Fruit fly (Drosophila melanogaster) whole organism, pupa: ENCODE data around the gene CG3061.

Experiments used
- CG10348 ChIP-seq: fragments of 200-800 bp; sonication (Bioruptor generic); IDR thresholded peaks from 2 replicates; pipeline ENCODE4 v1.3.6; 2022; ENCODE audit warnings: missing biosample characterization, missing genetic modification characterization
- CG12605 ChIP-seq: fragments of 200-800 bp; sonication (Bioruptor generic); IDR thresholded peaks from 2 replicates; pipeline ENCODE4 v1.3.6; 2022; ENCODE audit warnings: missing biosample characterization, missing genetic modification characterization
- CG13204 ChIP-seq: fragments of 200-800 bp; sonication (Bioruptor generic); optimal IDR thresholded peaks from 2 replicates; lab custom pipeline; 2018; ENCODE audit warnings: missing biosample characterization, mild to moderate bottlenecking, missing genetic modification characterization, moderate library complexity
- CG14655 ChIP-seq: fragments of 200-800 bp; sonication (Bioruptor generic); optimal IDR thresholded peaks from 3 replicates; lab custom pipeline; 2017; ENCODE audit warnings: mild to moderate bottlenecking, missing biosample characterization, missing genetic modification reagents, missing genetic modification characterization
- CG15710 ChIP-seq: fragments of 200-800 bp; sonication (Bioruptor generic); optimal IDR thresholded peaks from 2 replicates; lab custom pipeline; 2018; ENCODE audit warnings: missing biosample characterization, mild to moderate bottlenecking, missing genetic modification characterization, moderate library complexity
- CG17806 ChIP-seq: fragments of 200-800 bp; sonication (Bioruptor generic); optimal IDR thresholded peaks from 2 replicates; lab custom pipeline; 2018; ENCODE audit warnings: missing biosample characterization, mild to moderate bottlenecking, missing genetic modification characterization, moderate library complexity
- CG32121 ChIP-seq: fragments of 200-800 bp; sonication (Bioruptor generic); IDR thresholded peaks from 2 replicates; pipeline ENCODE4 v1.3.6; 2022; ENCODE audit warnings: missing biosample characterization, missing genetic modification characterization
- CG34367 ChIP-seq: fragments of 200-800 bp; sonication (Bioruptor generic); optimal IDR thresholded peaks from 2 replicates; lab custom pipeline; 2018; ENCODE audit warnings: missing biosample characterization, mild to moderate bottlenecking, missing genetic modification characterization
- CG4496 ChIP-seq: fragments of 200-800 bp; sonication (Bioruptor generic); IDR thresholded peaks from 3 replicates; pipeline ENCODE4 v1.3.6; 2022; ENCODE audit warnings: missing biosample characterization, missing genetic modification characterization
- CG8159 ChIP-seq: fragments of 200-800 bp; sonication (Bioruptor generic); optimal IDR thresholded peaks from 3 replicates; lab custom pipeline; 2018; ENCODE audit warnings: missing biosample characterization, mild to moderate bottlenecking, missing genetic modification characterization, moderate library complexity
- CG8301 ChIP-seq: fragments of 200-800 bp; sonication (Bioruptor generic); optimal IDR thresholded peaks from 2 replicates; lab custom pipeline; 2018; ENCODE audit warnings: missing biosample characterization, mild to moderate bottlenecking, missing genetic modification characterization
- CG9948 ChIP-seq: fragments of 200-800 bp; sonication (Bioruptor generic); optimal IDR thresholded peaks from 2 replicates; lab custom pipeline; 2018; ENCODE audit warnings: missing biosample characterization, mild to moderate bottlenecking, missing genetic modification characterization, moderate library complexity
- D1 ChIP-seq: fragments of 200-800 bp; sonication (Bioruptor generic); optimal IDR thresholded peaks from 2 replicates; lab custom pipeline; 2018; ENCODE audit warnings: missing biosample characterization, mild to moderate bottlenecking, missing genetic modification characterization, moderate library complexity
- EcR ChIP-seq: fragments of 200-800 bp; sonication (Bioruptor generic); optimal IDR thresholded peaks from 3 replicates; lab custom pipeline; 2019; ENCODE audit warnings: missing biosample characterization, missing genetic modification characterization, mild to moderate bottlenecking, moderate library complexity, missing genetic modification reagents
- Ets98B ChIP-seq: fragments of 200-800 bp; sonication (Bioruptor generic); IDR thresholded peaks from 2 replicates; pipeline ENCODE4 v1.3.6; 2022; ENCODE audit warnings: missing biosample characterization, missing genetic modification characterization
- Pif1A ChIP-seq: fragments of 200-800 bp; sonication (Bioruptor generic); optimal IDR thresholded peaks from 3 replicates; lab custom pipeline; 2016; ENCODE audit warnings: missing biosample characterization, missing genetic modification characterization
- Pif1B ChIP-seq: fragments of 200-800 bp; sonication (Bioruptor generic); optimal IDR thresholded peaks from 3 replicates; lab custom pipeline; 2016; ENCODE audit warnings: missing biosample characterization, missing genetic modification characterization
- Snoo ChIP-seq: fragments of 200-800 bp; sonication (Bioruptor generic); optimal IDR thresholded peaks from 3 replicates; lab custom pipeline; 2017; ENCODE audit warnings: missing biosample characterization, mild to moderate bottlenecking, missing genetic modification characterization, inconsistent platforms
- fd96Ca ChIP-seq: fragments of 200-800 bp; sonication (Bioruptor generic); IDR thresholded peaks from 3 replicates; pipeline ENCODE4 v1.3.6; 2022; ENCODE audit warnings: missing biosample characterization, missing genetic modification characterization
- gl ChIP-seq: fragments of 200-800 bp; sonication (Bioruptor generic); optimal IDR thresholded peaks from 2 replicates; lab custom pipeline; 2018; ENCODE audit warnings: missing biosample characterization, mild to moderate bottlenecking, missing genetic modification characterization
- rn ChIP-seq: fragments of 200-800 bp; sonication (Bioruptor generic); IDR thresholded peaks from 2 replicates; pipeline ENCODE4 v1.3.6; 2022; ENCODE audit warnings: missing biosample characterization, missing genetic modification characterization

Gene CG3061

dm6 chr3R:14018430-14018786 lies 13.8 kb upstream of the CG3061 start:
- TF ChIP-seq CG34367 (no peak), CG32121 (GFP tag; lab: Robert Waterston, UW) (peak; percentile 9; the same call in 1 of the 2 replicates), CG13204 (GFP tag; lab: Kevin White, UChicago) (peak; percentile 24), CG14655 (GFP tag; lab: Kevin White, UChicago) (no peak), CG17806 (no peak), CG8301 (tag; lab: Kevin White, UChicago) (no peak), CG8159 (peak; percentile 12), D1 (tag; lab: Kevin White, UChicago) (no peak), EcR (peak; percentile 30), CG4496 (peak; percentile 61), fd96Ca (GFP tag; lab: Robert Waterston, UW) (no peak; the same call in 1 of the 3 replicates), CG15710 (tag; lab: Kevin White, UChicago) (no peak), CG10348 (GFP tag; lab: Robert Waterston, UW) (no peak), gl (peak; percentile 59), CG12605 (GFP tag; lab: Robert Waterston, UW) (peak; percentile 40), Snoo (tag; lab: Kevin White, UChicago) (no peak), Pif1A (GFP tag; lab: Kevin White, UChicago) (no peak), rn (GFP tag; lab: Robert Waterston, UW) (no peak), Ets98B (GFP tag; lab: Robert Waterston, UW) (peak; percentile 14; the same call in 1 of the 2 replicates), CG9948 (tag; lab: Kevin White, UChicago) (no peak), Pif1B (GFP tag; lab: Kevin White, UChicago) (no peak)

dm6 chr3R:14019407-14020050 lies 12.6 kb upstream of the CG3061 start:
- no peak for TF ChIP-seq CG14655 (GFP tag; lab: Kevin White, UChicago)
- TF ChIP-seq Ets98B (GFP tag; lab: Robert Waterston, UW), result no peak
- no peak for TF ChIP-seq EcR
- no peak for TF ChIP-seq CG12605 (GFP tag; lab: Robert Waterston, UW)
- no peak for TF ChIP-seq CG10348 (GFP tag; lab: Robert Waterston, UW)
- no peak for TF ChIP-seq rn (GFP tag; lab: Robert Waterston, UW)
- TF ChIP-seq Snoo (tag; lab: Kevin White, UChicago), result no peak
- TF ChIP-seq CG32121 (GFP tag; lab: Robert Waterston, UW), result no peak
- TF ChIP-seq Pif1A (GFP tag; lab: Kevin White, UChicago), result no peak
- no peak for TF ChIP-seq CG15710 (tag; lab: Kevin White, UChicago)
- TF ChIP-seq CG9948 (tag; lab: Kevin White, UChicago), result no peak
- TF ChIP-seq CG34367, result no peak
- TF ChIP-seq CG17806, result no peak
- TF ChIP-seq CG8159, result no peak
- TF ChIP-seq CG13204 (GFP tag; lab: Kevin White, UChicago), result no peak
- no peak for TF ChIP-seq CG8301 (tag; lab: Kevin White, UChicago)

- peak; percentile 18; the same call in 1 of the 2 replicates for TF ChIP-seq Ets98B (GFP tag; lab: Robert Waterston, UW)
- no peak for TF ChIP-seq Pif1B (GFP tag; lab: Kevin White, UChicago)
Measured at dm6 chr3R:14020345-14021001, 11.7 kb upstream of the CG3061 start.

dm6 chr3R:14024187-14024918 lies 7.8 kb upstream of the CG3061 start:
- TF ChIP-seq CG34367, result no peak
- no peak for TF ChIP-seq fd96Ca (GFP tag; lab: Robert Waterston, UW)
- no peak for TF ChIP-seq CG9948 (tag; lab: Kevin White, UChicago)
- no peak for TF ChIP-seq CG13204 (GFP tag; lab: Kevin White, UChicago)
- TF ChIP-seq Ets98B (GFP tag; lab: Robert Waterston, UW), result no peak
- TF ChIP-seq CG15710 (tag; lab: Kevin White, UChicago), result no peak
- no peak for TF ChIP-seq CG32121 (GFP tag; lab: Robert Waterston, UW)
- TF ChIP-seq CG10348 (GFP tag; lab: Robert Waterston, UW), result no peak
- TF ChIP-seq, all 21 proteins: peak for 0

dm6 chr3R:14024919-14025387 lies 7.2 kb upstream of the CG3061 start:
- TF ChIP-seq Pif1A (GFP tag; lab: Kevin White, UChicago) (peak; percentile 72), Ets98B (GFP tag; lab: Robert Waterston, UW) (peak; percentile 70), rn (GFP tag; lab: Robert Waterston, UW) (no peak), CG13204 (GFP tag; lab: Kevin White, UChicago) (peak; percentile 68), CG4496 (peak; percentile 73), CG15710 (tag; lab: Kevin White, UChicago) (peak; percentile 32), CG32121 (GFP tag; lab: Robert Waterston, UW) (peak; percentile 61; the same call in 1 of the 2 replicates), CG14655 (GFP tag; lab: Kevin White, UChicago) (peak; percentile 59), CG17806 (peak; percentile 31), D1 (tag; lab: Kevin White, UChicago) (no peak), gl (peak; percentile 81), EcR (peak; percentile 75), CG8301 (tag; lab: Kevin White, UChicago) (peak; percentile 17), Pif1B (GFP tag; lab: Kevin White, UChicago) (peak; percentile 63), CG10348 (GFP tag; lab: Robert Waterston, UW) (no peak), CG9948 (tag; lab: Kevin White, UChicago) (no peak), CG8159 (peak; percentile 34), CG34367 (peak; percentile 35), Snoo (tag; lab: Kevin White, UChicago) (peak; percentile 60), CG12605 (GFP tag; lab: Robert Waterston, UW) (peak; percentile 76), fd96Ca (GFP tag; lab: Robert Waterston, UW) (no peak; the same call in 2 of the 3 replicates)
